Worm (Caenorhabditis elegans) whole organism, early embryonic: ENCODE data around the gene kin-18.

ENCODE experiments used
- B0310.2 ChIP-seq: sonication (generic microtip); optimal IDR thresholded peaks from 2 replicates; lab custom pipeline; 2016; ENCODE audit warnings: mild to moderate bottlenecking, missing genetic modification characterization, missing compliant biosample characterization
- ama-1 ChIP-seq: fragments of 150-350 bp; optimal IDR thresholded peaks from 2 replicates; lab custom pipeline; 2014
- ceh-13 ChIP-seq: fragments of 200-800 bp; sonication (Bioruptor generic); optimal IDR thresholded peaks from 2 replicates; lab custom pipeline; 2018; ENCODE audit warnings: mild to moderate bottlenecking, missing genetic modification characterization, missing compliant biosample characterization
- ceh-36 ChIP-seq: sonication (generic microtip); optimal IDR thresholded peaks from 2 replicates; lab custom pipeline; 2016; ENCODE audit warnings: missing genetic modification characterization, inconsistent platforms, missing compliant biosample characterization
- hmbx-1 ChIP-seq: sonication (generic microtip); optimal IDR thresholded peaks from 2 replicates; lab custom pipeline; 2016; ENCODE audit warnings: mild to moderate bottlenecking, missing genetic modification characterization, missing compliant biosample characterization
- hmg-4 ChIP-seq: fragments of 200-800 bp; sonication (Bioruptor generic); optimal IDR thresholded peaks from 2 replicates; lab custom pipeline; 2018; ENCODE audit warnings: mild to moderate bottlenecking, missing genetic modification characterization, missing compliant biosample characterization
- sea-1 ChIP-seq: fragments of 200-800 bp; sonication (Bioruptor generic); conservative IDR thresholded peaks from 2 replicates; pipeline ENCODE4 v1.3.6; 2022; ENCODE audit warnings: missing genetic modification characterization, missing compliant biosample characterization

DNA sequence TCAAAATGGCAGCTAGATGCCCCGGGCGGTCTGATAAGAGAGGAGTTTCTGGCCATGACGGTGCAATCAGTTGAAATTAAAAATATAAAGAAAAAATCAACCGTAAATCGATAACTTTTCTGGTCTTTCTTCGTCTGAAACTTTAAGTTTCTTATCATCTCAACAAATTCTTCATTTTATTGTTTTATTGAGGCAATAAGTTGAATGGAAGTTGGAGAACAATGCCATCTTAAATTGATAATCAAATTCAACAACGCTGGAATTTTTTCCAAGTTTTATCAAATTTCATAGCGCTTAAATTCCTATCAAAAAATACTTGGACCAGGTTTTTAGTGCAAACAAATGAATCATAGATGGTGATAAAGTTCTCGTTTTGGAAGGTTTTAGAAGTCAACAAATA is 1.4 kb upstream of the kin-18 start:
- TF ChIP-seq ama-1 (lab: Kevin White, UChicago) (no peak), sea-1 (GFP tag; lab: Robert Waterston, UW) (no peak), hmg-4 (no peak), B0310.2 (tag; lab: Kevin White, UChicago) (no peak), ceh-36 (tag; lab: Kevin White, UChicago) (no peak), hmbx-1 (no peak), ceh-13 (GFP tag; lab: Kevin White, UChicago) (no peak)
